Fruit fly (Drosophila melanogaster) whole organism, embryonic: Measurements from ENCODE around the gene sdt.

Experiments
- ATbp ChIP-seq: fragments of 200-800 bp; sonication (Bioruptor generic); optimal IDR thresholded peaks from 2 replicates; lab custom pipeline; 2017; ENCODE audit warnings: missing biosample characterization, mild to moderate bottlenecking, missing genetic modification characterization, missing genetic modification reagents
- B-H1 ChIP-seq: fragments of 200-800 bp; sonication (Bioruptor generic); IDR thresholded peaks from 3 replicates; pipeline ENCODE4 v1.3.6; 2022; ENCODE audit warnings: missing biosample characterization, missing genetic modification characterization
- CG10274 ChIP-seq: fragments of 200-800 bp; sonication (Bioruptor generic); optimal IDR thresholded peaks from 3 replicates; lab custom pipeline; 2017; ENCODE audit warnings: missing biosample characterization, mild to moderate bottlenecking, missing genetic modification characterization
- CG11247 ChIP-seq: fragments of 200-800 bp; sonication (Bioruptor generic); IDR thresholded peaks from 2 replicates; pipeline ENCODE4 v1.3.6; 2022; ENCODE audit warnings: missing biosample characterization, missing genetic modification characterization
- CG12155 ChIP-seq: fragments of 200-800 bp; sonication (Bioruptor generic); optimal IDR thresholded peaks from 3 replicates; lab custom pipeline; 2016; ENCODE audit warnings: missing biosample characterization, missing genetic modification characterization
- CG12769 ChIP-seq: fragments of 200-800 bp; sonication (Bioruptor generic); optimal IDR thresholded peaks from 2 replicates; lab custom pipeline; 2019; ENCODE audit warnings: missing biosample characterization, mild to moderate bottlenecking, missing genetic modification characterization, moderate library complexity
- CG15011 ChIP-seq: fragments of 200-800 bp; sonication (Bioruptor generic); optimal IDR thresholded peaks from 3 replicates; lab custom pipeline; 2018; ENCODE audit warnings: missing biosample characterization, mild to moderate bottlenecking, missing genetic modification characterization
- CG16815 ChIP-seq: fragments of 200-800 bp; sonication (Bioruptor generic); optimal IDR thresholded peaks from 3 replicates; lab custom pipeline; 2017; ENCODE audit warnings: missing biosample characterization, mild to moderate bottlenecking, missing genetic modification characterization
- CG18619 ChIP-seq: fragments of 200-800 bp; sonication (Bioruptor generic); optimal IDR thresholded peaks from 3 replicates; lab custom pipeline; 2017; ENCODE audit warnings: missing biosample characterization, mild to moderate bottlenecking, missing genetic modification characterization
- CG2199 ChIP-seq: fragments of 200-800 bp; sonication (Bioruptor generic); IDR thresholded peaks from 3 replicates; pipeline ENCODE4 v1.3.6; 2022; ENCODE audit warnings: missing biosample characterization, missing genetic modification characterization
- CG2889 ChIP-seq: fragments of 200-800 bp; sonication (Bioruptor generic); IDR thresholded peaks from 3 replicates; pipeline ENCODE4 v1.3.6; 2022; ENCODE audit warnings: missing biosample characterization, missing genetic modification characterization
- CG30403 ChIP-seq: fragments of 200-800 bp; sonication (Bioruptor generic); optimal IDR thresholded peaks from 3 replicates; lab custom pipeline; 2016; ENCODE audit warnings: missing biosample characterization, missing genetic modification characterization
- CG31224 ChIP-seq: fragments of 200-800 bp; sonication (Bioruptor generic); IDR thresholded peaks from 2 replicates; pipeline ENCODE4 v1.3.6; 2022; ENCODE audit warnings: missing biosample characterization, missing genetic modification characterization
- CG3281 ChIP-seq: fragments of 200-800 bp; sonication (Bioruptor generic); optimal IDR thresholded peaks from 3 replicates; lab custom pipeline; 2017; ENCODE audit warnings: missing biosample characterization, mild to moderate bottlenecking, missing genetic modification characterization
- CG3726 ChIP-seq: fragments of 200-800 bp; sonication (Bioruptor generic); IDR thresholded peaks from 3 replicates; pipeline ENCODE4, ENCODE4 v1.3.6; 2022; ENCODE audit warnings: missing biosample characterization, missing genetic modification characterization
- CG3995 ChIP-seq: fragments of 200-800 bp; sonication (Bioruptor generic); optimal IDR thresholded peaks from 3 replicates; lab custom pipeline; 2016; ENCODE audit warnings: missing biosample characterization, missing genetic modification characterization
- CG6254 ChIP-seq: fragments of 200-800 bp; sonication (Bioruptor generic); optimal IDR thresholded peaks from 3 replicates; lab custom pipeline; 2017; ENCODE audit warnings: mild to moderate bottlenecking, missing biosample characterization, missing genetic modification reagents, missing genetic modification characterization
- CG8089 ChIP-seq: fragments of 200-800 bp; sonication (Bioruptor generic); optimal IDR thresholded peaks from 3 replicates; lab custom pipeline; 2016; ENCODE audit warnings: missing biosample characterization, missing genetic modification characterization
- CG8944 ChIP-seq: fragments of 200-800 bp; sonication (Bioruptor generic); optimal IDR thresholded peaks from 3 replicates; lab custom pipeline; 2016; ENCODE audit warnings: missing biosample characterization, missing genetic modification characterization
- CG9797 ChIP-seq: fragments of 200-800 bp; sonication (Bioruptor generic); optimal IDR thresholded peaks from 3 replicates; lab custom pipeline; 2018; ENCODE audit warnings: missing biosample characterization, mild to moderate bottlenecking, missing genetic modification characterization
- CG9817 ChIP-seq: fragments of 200-800 bp; sonication (Bioruptor generic); optimal IDR thresholded peaks from 2 replicates; lab custom pipeline; 2018; ENCODE audit warnings: missing biosample characterization, mild to moderate bottlenecking, missing genetic modification characterization, moderate library complexity
- Eip74EF ChIP-seq, 2 experiments: fragments of 200-800 bp in 1 of 2; fragments of >200 bp in 1 of 2; sonication (Bioruptor generic) in 1 of 2; optimal IDR thresholded peaks; 2 replicates each; lab custom pipeline; 2017 to 2019; ENCODE audit warnings: missing biosample characterization in 2 of 2, missing genetic modification characterization in 2 of 2, mild to moderate bottlenecking in 1 of 2, moderate library complexity in 1 of 2
- Hsf ChIP-seq: fragments of 200-800 bp; sonication (Bioruptor generic); optimal IDR thresholded peaks from 3 replicates; lab custom pipeline; 2016; ENCODE audit warnings: missing biosample characterization, missing genetic modification characterization
- Max ChIP-seq: fragments of 200-800 bp; sonication (Bioruptor generic); optimal IDR thresholded peaks from 2 replicates; lab custom pipeline; 2016; ENCODE audit warnings: missing biosample characterization, mild to moderate bottlenecking, missing genetic modification characterization
- NFAT ChIP-seq: fragments of 200-800 bp; sonication (Bioruptor generic); IDR thresholded peaks from 2 replicates; pipeline ENCODE4 v1.3.6; 2022; ENCODE audit warnings: missing biosample characterization, missing genetic modification characterization
- NK7.1 ChIP-seq: fragments of 200-800 bp; sonication (Bioruptor generic); optimal IDR thresholded peaks from 3 replicates; lab custom pipeline; 2016; ENCODE audit warnings: missing biosample characterization, missing genetic modification characterization
- Pdp1 ChIP-seq, 2 experiments: fragments of 200-800 bp; sonication (Bioruptor generic); optimal IDR thresholded peaks; 3 replicates each; lab custom pipeline; 2016; ENCODE audit warnings: missing biosample characterization in 2 of 2, missing genetic modification characterization in 2 of 2, mild to moderate bottlenecking in 1 of 2, moderate library complexity in 1 of 2
- Rfx ChIP-seq: fragments of 200-800 bp; sonication (Bioruptor generic); IDR thresholded peaks from 2 replicates; pipeline ENCODE4 v1.3.6; 2022; ENCODE audit warnings: missing biosample characterization, missing genetic modification characterization
- Sox102F ChIP-seq: fragments of 200-800 bp; sonication (Bioruptor generic); optimal IDR thresholded peaks from 2 replicates; lab custom pipeline; 2018; ENCODE audit warnings: missing biosample characterization, mild to moderate bottlenecking, missing genetic modification characterization, moderate library complexity
- Sry-β ChIP-seq: fragments of 200-800 bp; sonication (Bioruptor generic); optimal IDR thresholded peaks from 2 replicates; lab custom pipeline; 2018; ENCODE audit warnings: missing biosample characterization, mild to moderate bottlenecking, missing genetic modification characterization, moderate library complexity
- Sry-δ ChIP-seq: fragments of 200-800 bp; sonication (Bioruptor generic); optimal IDR thresholded peaks from 2 replicates; lab custom pipeline; 2016; ENCODE audit warnings: missing biosample characterization, missing genetic modification characterization
- TFAM ChIP-seq: fragments of 200-800 bp; sonication (Bioruptor generic); optimal IDR thresholded peaks from 2 replicates; lab custom pipeline; 2017; ENCODE audit warnings: missing biosample characterization, missing genetic modification characterization, inconsistent platforms
- Tbp ChIP-seq: fragments of >200 bp; optimal IDR thresholded peaks from 2 replicates; lab custom pipeline; 2018; ENCODE audit warnings: missing biosample characterization, missing genetic modification characterization
- abd-A ChIP-seq: fragments of 200-800 bp; sonication (Bioruptor generic); optimal IDR thresholded peaks from 3 replicates; lab custom pipeline; 2019; ENCODE audit warnings: missing biosample characterization, mild to moderate bottlenecking, missing genetic modification characterization, moderate library complexity
- bbx ChIP-seq: fragments of 200-800 bp; sonication (Bioruptor generic); IDR thresholded peaks from 2 replicates; pipeline ENCODE4 v1.3.6; 2022; ENCODE audit warnings: missing biosample characterization, missing genetic modification characterization; ENCODE audit not compliant: partially characterized antibody
- crc ChIP-seq: fragments of 200-800 bp; sonication (Bioruptor generic); optimal IDR thresholded peaks from 2 replicates; lab custom pipeline; 2016; ENCODE audit warnings: missing biosample characterization, missing genetic modification characterization
- dan ChIP-seq: fragments of 200-800 bp; sonication (Bioruptor generic); IDR thresholded peaks from 2 replicates; pipeline ENCODE4 v1.3.6; 2022; ENCODE audit warnings: missing biosample characterization, missing genetic modification characterization
- dysf ChIP-seq: fragments of 200-800 bp; sonication (Bioruptor generic); IDR thresholded peaks from 3 replicates; pipeline ENCODE4 v1.3.6; 2022; ENCODE audit warnings: missing biosample characterization, missing genetic modification characterization
- fd96Cb ChIP-seq: fragments of 200-800 bp; sonication (Bioruptor generic); optimal IDR thresholded peaks from 2 replicates; lab custom pipeline; 2018; ENCODE audit warnings: missing biosample characterization, mild to moderate bottlenecking, missing genetic modification characterization, moderate library complexity
- gt ChIP-seq: fragments of 200-800 bp; sonication (Bioruptor generic); IDR thresholded peaks from 2 replicates; pipeline ENCODE4 v1.3.6; 2022; ENCODE audit warnings: missing biosample characterization, missing genetic modification characterization
- klu ChIP-seq: fragments of 200-800 bp; sonication (Bioruptor generic); IDR thresholded peaks from 2 replicates; pipeline ENCODE4 v1.3.6; 2022; ENCODE audit warnings: missing biosample characterization, missing genetic modification characterization
- pb ChIP-seq: fragments of 200-800 bp; sonication (Bioruptor generic); optimal IDR thresholded peaks from 3 replicates; lab custom pipeline; 2016; ENCODE audit warnings: missing biosample characterization, missing genetic modification characterization
- prd ChIP-seq, 3 experiments: fragments of >200 bp in 2 of 3; fragments of 200-800 bp in 1 of 3; sonication (Bioruptor generic) in 1 of 3; optimal IDR thresholded peaks in 2 of 3; IDR thresholded peaks in 1 of 3; 2 replicates in 2 of 3; 3 replicates in 1 of 3; pipeline versions ENCODE4 v1.3.6 to Lab custom; 2017 to 2022; ENCODE audit warnings: missing biosample characterization in 1 of 3, missing genetic modification characterization in 1 of 3
- pum ChIP-seq: fragments of 200-800 bp; sonication (Bioruptor generic); optimal IDR thresholded peaks from 2 replicates; lab custom pipeline; 2016; ENCODE audit warnings: missing biosample characterization, missing genetic modification characterization
- sisA ChIP-seq: fragments of 200-800 bp; sonication (Bioruptor generic); IDR thresholded peaks from 2 replicates; pipeline ENCODE4 v1.3.6; 2022; ENCODE audit warnings: missing biosample characterization, missing genetic modification characterization
- tap ChIP-seq: fragments of 200-800 bp; optimal IDR thresholded peaks from 3 replicates; lab custom pipeline; 2019; ENCODE audit warnings: missing biosample characterization, mild to moderate bottlenecking, missing genetic modification characterization, moderate library complexity
- vnd ChIP-seq: fragments of 200-800 bp; sonication (Bioruptor generic); IDR thresholded peaks from 3 replicates; pipeline ENCODE4 v1.3.6; 2022; ENCODE audit warnings: missing biosample characterization, missing genetic modification characterization; ENCODE audit not compliant: partially characterized antibody
- z ChIP-seq: fragments of 200-800 bp; sonication (Bioruptor generic); IDR thresholded peaks from 3 replicates; pipeline ENCODE4 v1.3.6; 2022; ENCODE audit warnings: missing biosample characterization, missing genetic modification characterization
- zfh1 ChIP-seq: fragments of 200-800 bp; sonication (Bioruptor generic); IDR thresholded peaks from 3 replicates; pipeline ENCODE4 v1.3.6; 2022; ENCODE audit warnings: missing biosample characterization, missing genetic modification characterization
- zfh2 ChIP-seq: fragments of 200-800 bp; sonication (Bioruptor generic); optimal IDR thresholded peaks from 2 replicates; lab custom pipeline; 2016; ENCODE audit warnings: missing biosample characterization, missing genetic modification characterization

Gene sdt

dm6 chrX:8271363-8272061 is 93.2 kb downstream of the sdt start, which contains the start of gene Corp (continued):
- TF ChIP-seq Pdp1 (GFP tag; optimal IDR thresholded peaks at IDR 0.05; lab: Kevin White, UChicago) (no peak), CG2889 (no peak), Sry-δ (GFP tag; lab: Kevin White, UChicago) (no peak), bbx (no peak), B-H1 (GFP tag; lab: Robert Waterston, UW) (no peak), zfh2 (GFP tag; lab: Kevin White, UChicago) (no peak), fd96Cb (peak; percentile 34), Sox102F (GFP tag; lab: Kevin White, UChicago) (peak; percentile 65), Hsf (GFP tag; lab: Kevin White, UChicago) (no peak), ATbp (GFP tag; lab: Kevin White, UChicago) (peak; percentile 55), CG12769 (tag; lab: Kevin White, UChicago) (no peak), abd-A (tag; lab: Kevin White, UChicago) (no peak), CG6254 (GFP tag; lab: Kevin White, UChicago) (peak; percentile 10), CG8089 (GFP tag; lab: Kevin White, UChicago) (no peak), CG18619 (GFP tag; lab: Kevin White, UChicago) (no peak), sisA (GFP tag; lab: Robert Waterston, UW) (no peak), dysf (peak; percentile 48; the same call in 2 of the 3 replicates), CG3281 (GFP tag; lab: Kevin White, UChicago) (peak; percentile 32), Rfx (GFP tag; lab: Robert Waterston, UW) (no peak), z (0 out of 3 replicates have a peak, but pooled peaks have one; percentile 38), TFAM (GFP tag; lab: Kevin White, UChicago) (no peak), Tbp (GFP tag; lab: Kevin White, UChicago) (no peak), NFAT (GFP tag; lab: Robert Waterston, UW) (no peak), CG3726 (GFP tag; lab: Robert Waterston, UW) (no peak), crc (GFP tag; lab: Kevin White, UChicago) (no peak), CG11247 (GFP tag; lab: Robert Waterston, UW) (no peak), CG16815 (GFP tag; lab: Kevin White, UChicago) (no peak), CG9797 (no peak), CG3995 (GFP tag; lab: Kevin White, UChicago) (no peak), pb (no peak), CG8944 (no peak), CG10274 (GFP tag; lab: Kevin White, UChicago) (no peak), gt (GFP tag; lab: Robert Waterston, UW) (no peak), klu (no peak), dan (no peak), Max (GFP tag; lab: Kevin White, UChicago) (no peak), CG31224 (GFP tag; lab: Robert Waterston, UW) (no peak), Eip74EF (GFP tag; optimal IDR thresholded peaks at IDR 0.05; lab: Kevin White, UChicago) (peak in 1 of 2 experiments; percentile 31), tap (tag; lab: Kevin White, UChicago) (no peak), CG12155 (GFP tag; lab: Kevin White, UChicago) (no peak), CG15011 (no peak), pum (GFP tag; lab: Kevin White, UChicago) (no peak), prd (optimal IDR thresholded peaks at IDR 0.05; lab: Kevin White, UChicago) (no peak), prd (GFP tag; IDR thresholded peaks at IDR 0.05; lab: Robert Waterston, UW) (peak; percentile 27; the same call in 1 of the 3 replicates), CG30403 (GFP tag; lab: Kevin White, UChicago) (peak; percentile 14), CG2199 (no peak), zfh1 (GFP tag; lab: Robert Waterston, UW) (no peak), Sry-β (GFP tag; lab: Kevin White, UChicago) (no peak), NK7.1 (GFP tag; lab: Kevin White, UChicago) (no peak), CG9817 (tag; lab: Kevin White, UChicago) (no peak), vnd (GFP tag; lab: Robert Waterston, UW) (no peak)
